Worm (Caenorhabditis elegans): ENCODE results near the gene srap-1.
A peak's percentile ranks its signal among the peaks of the same experiment; 100 is the strongest.

Gene srap-1

ce11 chrII:11205783-11206182, 2.8 kb downstream of the srap-1 start:
- TF ChIP-seq lin-13 (GFP tag; optimal IDR thresholded peaks at IDR 0.05) (no peak), ceh-63 (GFP tag; optimal IDR thresholded peaks at IDR 0.05) (no peak), blmp-1 (tag; optimal IDR thresholded peaks at IDR 0.05) (peak; percentile 96), snu-23 (GFP tag; optimal IDR thresholded peaks at IDR 0.05) (peak; percentile 17), ztf-11 (tag; optimal IDR thresholded peaks at IDR 0.05) (no peak), mep-1 (tag; optimal IDR thresholded peaks at IDR 0.05) (peak; percentile 9), lin-14 (GFP tag; optimal IDR thresholded peaks at IDR 0.05) (peak; percentile 70), lin-39 (tag; optimal IDR thresholded peaks at IDR 0.05) (no peak), unc-62 (GFP tag; optimal IDR thresholded peaks at IDR 0.05) (no peak), nhr-85 (tag) (peak; percentile 92), elt-3 (tag; optimal IDR thresholded peaks at IDR 0.05) (no peak)

ce11 chrII:11221771-11222355, 18.8 kb downstream of the srap-1 start, which contains the start of gene plpr-1:
Gene plpr-1 (plus strand): TSS chrII:11222305.
- TF ChIP-seq unc-30 (tag; optimal IDR thresholded peaks at IDR 0.05) = no peak
- no peak for TF ChIP-seq tlp-1 (tag; optimal IDR thresholded peaks at IDR 0.05)
- no peak for TF ChIP-seq ets-5 (GFP tag; IDR thresholded peaks at IDR 0.05)
- TF ChIP-seq F16B12.6 (tag; optimal IDR thresholded peaks at IDR 0.05) = no peak
- no peak for TF ChIP-seq fkh-10 (GFP tag; optimal IDR thresholded peaks at IDR 0.05)
- no peak for TF ChIP-seq snpc-4 (tag; optimal IDR thresholded peaks at IDR 0.05)
- TF ChIP-seq lsy-2 (tag; optimal IDR thresholded peaks at IDR 0.05) = no peak
- no peak for TF ChIP-seq sox-4 (tag; optimal IDR thresholded peaks at IDR 0.05)
- no peak for TF ChIP-seq grh-1 (GFP tag; IDR thresholded peaks at IDR 0.05)
- TF ChIP-seq blmp-1 (tag; optimal IDR thresholded peaks at IDR 0.05) = no peak

DNA sequence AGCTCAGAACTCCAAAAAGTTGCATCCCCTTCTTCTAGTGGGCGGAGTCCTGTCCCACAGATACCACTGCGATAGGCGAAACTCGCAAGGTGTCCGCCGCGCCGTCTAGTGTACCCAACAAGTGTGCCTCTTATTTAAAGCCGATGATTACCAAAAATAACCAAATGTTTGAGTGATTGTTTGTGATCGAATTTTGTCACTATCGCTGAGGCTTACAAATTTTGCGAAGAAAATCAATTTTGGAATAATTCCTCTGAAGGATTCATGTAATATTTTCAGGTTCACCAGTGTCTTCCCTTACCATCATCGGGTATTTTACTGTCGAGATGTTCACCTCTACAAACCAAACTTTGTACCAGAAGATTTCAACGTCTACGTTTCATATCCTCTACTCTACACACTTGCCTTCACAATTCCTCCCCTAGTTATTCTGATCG, 21.0 kb downstream of the srap-1 start:
- TF ChIP-seq nhr-76 (tag; optimal IDR thresholded peaks at IDR 0.05) = no peak
- no peak for TF ChIP-seq C16A3.4 (tag; optimal IDR thresholded peaks at IDR 0.05)
- TF ChIP-seq dsc-1 (tag; optimal IDR thresholded peaks at IDR 0.05) = peak; percentile 79
- TF ChIP-seq elt-3 (tag; optimal IDR thresholded peaks at IDR 0.05) = peak in 4 of 6 experiments; percentile 9 to 82 (median 46)
- peak; percentile 27 for TF ChIP-seq mep-1 (tag; optimal IDR thresholded peaks at IDR 0.05)
- peak; percentile 73 for TF ChIP-seq hpl-2 (GFP tag; optimal IDR thresholded peaks at IDR 0.05)
- TF ChIP-seq egl-13 (tag; optimal IDR thresholded peaks at IDR 0.05) = peak; percentile 47
- no peak for TF ChIP-seq hlh-4 (tag; optimal IDR thresholded peaks at IDR 0.05)
- peak; percentile 53 for TF ChIP-seq fkh-10 (GFP tag; optimal IDR thresholded peaks at IDR 0.05)
- no peak for TF ChIP-seq ceh-63 (GFP tag; optimal IDR thresholded peaks at IDR 0.05)
- peak; percentile 77 for TF ChIP-seq nhr-20 (tag; optimal IDR thresholded peaks at IDR 0.05)
- peak in 1 of 2 experiments; percentile 53 for TF ChIP-seq mdl-1 (tag; optimal IDR thresholded peaks at IDR 0.05)
- no peak for TF ChIP-seq lir-3 (tag; optimal IDR thresholded peaks at IDR 0.05; ENCODE audit: poor library complexity)
- no peak for TF ChIP-seq efl-3 (GFP tag; optimal IDR thresholded peaks at IDR 0.05)
- TF ChIP-seq tbx-2 (tag; optimal IDR thresholded peaks at IDR 0.05) = peak; percentile 72
- TF ChIP-seq nhr-84 (tag; optimal IDR thresholded peaks at IDR 0.05) = no peak
- peak; percentile 22 for TF ChIP-seq unc-130 (tag; optimal IDR thresholded peaks at IDR 0.05)
- TF ChIP-seq Y116A8C.19 (tag; optimal IDR thresholded peaks at IDR 0.05; ENCODE audit: borderline replicate concordance) = no peak
- TF ChIP-seq skn-1 (tag; optimal IDR thresholded peaks at IDR 0.05) = no peak
- TF ChIP-seq xbp-1 (tag; optimal IDR thresholded peaks at IDR 0.05) = peak; percentile 72
- peak; percentile 16 for TF ChIP-seq ztf-4 (tag; optimal IDR thresholded peaks at IDR 0.05)
- TF ChIP-seq ztf-11 (tag; optimal IDR thresholded peaks at IDR 0.05) = no peak
- TF ChIP-seq nhr-19 (GFP tag; conservative IDR thresholded peaks at IDR 0.05) = peak; percentile 88
- peak; percentile 99 for TF ChIP-seq snpc-4 (tag; optimal IDR thresholded peaks at IDR 0.05)
- TF ChIP-seq fos-1 (tag; optimal IDR thresholded peaks at IDR 0.05) = peak; percentile 85
- peak; percentile 88 for TF ChIP-seq nhr-71 (tag; optimal IDR thresholded peaks at IDR 0.05)
- peak; percentile 16 for TF ChIP-seq nhr-11 (tag; optimal IDR thresholded peaks at IDR 0.05)
- peak; percentile 13 to 62 (median 54) for TF ChIP-seq dpl-1 (GFP tag; optimal IDR thresholded peaks at IDR 0.05)
- TF ChIP-seq elt-2 (tag; optimal IDR thresholded peaks at IDR 0.05) = peak; percentile 76
- peak; percentile 31; the same call in 1 of the 2 replicates for TF ChIP-seq isw-1 (GFP tag; IDR thresholded peaks at IDR 0.05)
- peak; percentile 20 for TF ChIP-seq pax-3 (tag; optimal IDR thresholded peaks at IDR 0.05)
- 0 out of 2 replicates have a peak, but pooled peaks have one; percentile 26 for TF ChIP-seq ceh-88 (GFP tag; IDR thresholded peaks at IDR 0.05)
- peak in 1 of 2 experiments; percentile 74 for TF ChIP-seq lsy-2 (tag; optimal IDR thresholded peaks at IDR 0.05)
- TF ChIP-seq fkh-8 (tag; optimal IDR thresholded peaks at IDR 0.05) = peak; percentile 58
- peak; percentile 68 for TF ChIP-seq irx-1 (tag; optimal IDR thresholded peaks at IDR 0.05)
